Worm (Caenorhabditis elegans): ENCODE measurements around the gene T23E1.1.

DNA sequence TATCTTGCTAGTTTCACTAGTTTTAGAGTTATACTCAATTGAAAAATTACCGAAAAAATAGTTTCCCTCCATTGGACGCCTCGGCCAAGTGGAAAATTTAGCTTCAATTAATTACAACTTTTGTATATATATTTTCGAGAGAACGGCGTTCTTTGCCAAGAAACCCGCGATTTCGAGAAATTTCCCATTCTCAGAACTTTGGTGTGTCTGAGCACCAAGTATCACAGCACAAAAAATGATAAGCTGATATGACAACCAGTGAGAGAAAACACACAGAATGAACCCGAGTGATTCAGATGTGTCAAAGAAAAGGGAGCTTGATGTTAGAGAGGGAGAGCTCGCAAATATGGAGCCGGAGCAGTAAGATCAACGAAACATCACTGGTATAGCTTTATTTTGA, 47.9 kb downstream of the T23E1.1 start:
- TF ChIP-seq ztf-23 (GFP tag; IDR thresholded peaks at IDR 0.05) = no peak
- no peak for TF ChIP-seq med-1 (GFP tag; optimal IDR thresholded peaks at IDR 0.05; ENCODE audit: insufficient read depth)
- TF ChIP-seq klf-2 (GFP tag; conservative IDR thresholded peaks at IDR 0.05) = no peak
